Worm (Caenorhabditis elegans): Measurements from ENCODE around the gene F18A11.2.

DNA sequence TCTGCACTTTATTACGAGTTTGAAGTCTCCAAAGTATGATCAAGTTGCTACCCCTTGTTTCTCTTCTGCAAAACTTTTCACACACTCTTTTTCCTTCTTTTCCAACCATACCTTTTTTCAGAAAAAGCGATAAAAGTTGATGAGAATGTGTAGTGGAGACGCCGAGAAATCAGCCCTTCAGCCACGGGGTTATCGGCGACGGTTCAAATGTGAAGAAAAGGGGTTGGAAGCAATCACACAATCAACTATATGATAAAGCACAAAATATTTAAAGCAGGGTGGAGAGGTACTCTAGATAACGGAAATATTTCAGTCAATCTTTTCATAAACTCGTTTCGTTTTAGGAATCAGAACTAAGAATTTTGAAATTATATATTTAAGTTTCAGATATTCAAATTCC, 41.6 kb downstream of the F18A11.2 start, which contains the start of gene F42G4.5:
- TF ChIP-seq skn-1 (tag; optimal IDR thresholded peaks at IDR 0.05) = no peak
- no peak for TF ChIP-seq nhr-10 (tag; optimal IDR thresholded peaks at IDR 0.05)
- TF ChIP-seq nhr-11 (tag; optimal IDR thresholded peaks at IDR 0.05) = no peak
- no peak for TF ChIP-seq mdl-1 (tag; optimal IDR thresholded peaks at IDR 0.05)
- no peak for TF ChIP-seq unc-62 (GFP tag; optimal IDR thresholded peaks at IDR 0.05)
- TF ChIP-seq mbf-1 (tag; optimal IDR thresholded peaks at IDR 0.05) = no peak
- no peak for TF ChIP-seq ZK546.5 (tag; optimal IDR thresholded peaks at IDR 0.05)
- no peak for TF ChIP-seq unc-39 (tag; optimal IDR thresholded peaks at IDR 0.05)
- TF ChIP-seq ama-1 (optimal IDR thresholded peaks at IDR 0.05) = no peak
